Worm (Caenorhabditis elegans) whole organism, L3 larva: Measurements from ENCODE around the gene pxf-1.

Experiments used
- ZK546.5 ChIP-seq: sonication (generic microtip); optimal IDR thresholded peaks from 2 replicates; lab custom pipeline; 2017; ENCODE audit warnings: missing biosample characterization, missing genetic modification characterization
- ama-1 ChIP-seq: fragments of 150-350 bp; optimal IDR thresholded peaks from 2 replicates; lab custom pipeline; 2018
- egl-27 ChIP-seq: sonication (generic microtip); optimal IDR thresholded peaks from 4 replicates; lab custom pipeline; 2017; ENCODE audit warnings: missing biosample characterization, missing genetic modification reagents, missing genetic modification characterization
- jun-1 ChIP-seq: fragments of 150-350 bp; optimal IDR thresholded peaks from 2 replicates; lab custom pipeline; 2014; ENCODE audit warnings: missing biosample characterization, missing genetic modification reagents, missing genetic modification characterization
- lin-39 ChIP-seq: fragments of 150-350 bp; optimal IDR thresholded peaks from 2 replicates; lab custom pipeline; 2018; ENCODE audit warnings: missing biosample characterization, missing genetic modification reagents, missing genetic modification characterization
- nhr-11 ChIP-seq: fragments of 150-350 bp; optimal IDR thresholded peaks from 2 replicates; lab custom pipeline; 2014; ENCODE audit warnings: missing biosample characterization, missing genetic modification characterization
- nhr-237 ChIP-seq: fragments of 150-350 bp; optimal IDR thresholded peaks from 2 replicates; lab custom pipeline; 2014; ENCODE audit warnings: missing biosample characterization, missing genetic modification characterization
- pha-4 ChIP-seq: fragments of 150-350 bp; optimal IDR thresholded peaks from 2 replicates; lab custom pipeline; 2014; ENCODE audit warnings: missing biosample characterization, missing genetic modification reagents, missing genetic modification characterization
- snpc-4 ChIP-seq: fragments of 150-350 bp; optimal IDR thresholded peaks from 2 replicates; lab custom pipeline; 2014; ENCODE audit warnings: missing biosample characterization, missing genetic modification characterization
- ztf-11 ChIP-seq: fragments of 150-350 bp; optimal IDR thresholded peaks from 2 replicates; lab custom pipeline; 2014; ENCODE audit warnings: missing biosample characterization, missing genetic modification characterization

DNA sequence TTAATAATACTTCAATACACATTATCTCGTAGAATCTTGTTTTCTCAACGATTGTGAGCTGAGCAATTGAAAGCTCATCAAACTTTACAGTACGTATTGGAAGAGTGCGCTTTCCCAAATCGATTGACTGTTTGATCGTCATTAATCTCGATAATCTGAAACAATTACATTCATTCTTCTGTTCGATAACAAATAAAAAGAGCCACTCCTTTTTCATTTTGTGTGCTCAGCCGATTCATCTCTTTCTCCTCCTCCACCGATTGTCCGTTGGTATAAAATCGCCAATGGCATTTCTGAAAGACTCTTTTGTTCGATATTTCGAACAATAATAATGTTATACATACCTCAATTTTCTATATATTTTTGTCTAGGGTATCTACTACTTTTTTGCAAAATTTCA lies 49.6 kb upstream of the pxf-1 start, which contains the start of gene nas-12:
- TF ChIP-seq snpc-4 (tag; lab: Kevin White, UChicago) (no peak), ztf-11 (tag; lab: Kevin White, UChicago) (no peak), jun-1 (tag; lab: Kevin White, UChicago) (no peak), nhr-237 (tag; lab: Kevin White, UChicago) (no peak), pha-4 (tag; lab: Kevin White, UChicago) (no peak), ZK546.5 (tag; lab: Kevin White, UChicago) (no peak), nhr-11 (no peak), egl-27 (no peak), ama-1 (lab: Kevin White, UChicago) (no peak), lin-39 (tag; lab: Kevin White, UChicago) (no peak)
